Worm (Caenorhabditis elegans): ENCODE data around the gene fbxb-63.
"Not testable (repeated sequence)": the region's sequence is repeated elsewhere in the genome, so short reads cannot be mapped to it uniquely, and the experiment has no call there.

DNA sequence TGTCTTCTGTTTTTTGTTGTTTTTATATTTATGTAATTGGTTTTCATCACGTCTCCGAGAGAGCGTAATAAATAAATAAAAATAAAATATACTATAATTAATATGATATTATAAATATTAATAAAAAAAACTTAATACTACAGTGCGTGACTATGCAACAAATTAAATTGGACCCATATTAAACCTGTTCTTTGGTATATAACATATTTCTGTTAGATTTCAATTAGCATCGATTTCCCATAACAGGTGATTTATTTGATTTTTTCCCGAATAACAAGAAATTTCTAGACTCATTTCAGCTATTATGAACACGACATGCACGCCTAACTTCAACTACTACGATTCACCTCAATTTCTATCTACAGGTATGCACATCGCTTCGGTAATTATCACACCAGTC is 13.5 kb upstream of the fbxb-63 start, which contains the start of gene srh-208:
- not testable (repeated sequence) for TF ChIP-seq jun-1 (tag; optimal IDR thresholded peaks at IDR 0.05); unc-62 (GFP tag; optimal IDR thresholded peaks at IDR 0.05); nhr-85 (tag)

Data from whole organism, L1 larva.